Worm (Caenorhabditis elegans): ENCODE results near the gene rpoa-12.

Gene rpoa-12

DNA sequence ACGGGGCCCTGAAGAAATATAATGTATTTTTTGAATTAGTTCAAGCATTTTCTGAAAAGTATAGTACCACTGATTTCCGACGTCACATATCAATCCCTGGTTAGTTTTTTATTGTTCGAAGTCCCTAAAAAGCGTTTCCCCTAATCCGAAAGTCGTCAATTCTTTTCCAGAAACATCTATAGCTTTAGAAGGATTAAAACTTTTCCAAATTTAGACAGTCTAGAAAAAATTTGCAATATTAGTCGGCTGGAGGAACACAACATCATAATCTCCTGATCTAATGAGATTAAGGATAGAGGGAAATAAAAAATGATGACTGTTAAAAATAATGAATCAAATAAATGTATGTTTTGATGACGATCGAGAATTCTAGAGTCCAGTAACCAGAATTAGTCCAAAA lies 45.1 kb downstream of the rpoa-12 start:
- TF ChIP-seq sma-9 (GFP tag; optimal IDR thresholded peaks at IDR 0.05) (no peak), sma-9 (tag; optimal IDR thresholded peaks at IDR 0.05) (no peak), lin-11 (tag; optimal IDR thresholded peaks at IDR 0.05) (no peak), ztf-11 (tag; optimal IDR thresholded peaks at IDR 0.05) (no peak), crh-2 (tag; optimal IDR thresholded peaks at IDR 0.05) (no peak), lin-13 (GFP tag; optimal IDR thresholded peaks at IDR 0.05) (no peak), lsy-2 (tag; optimal IDR thresholded peaks at IDR 0.05) (no peak), nhr-12 (tag; optimal IDR thresholded peaks at IDR 0.05) (no peak), ztf-4 (tag; optimal IDR thresholded peaks at IDR 0.05) (no peak), nhr-77 (tag; optimal IDR thresholded peaks at IDR 0.05) (no peak), nhr-10 (tag; optimal IDR thresholded peaks at IDR 0.05) (no peak), ama-1 (optimal IDR thresholded peaks at IDR 0.05) (no peak)

DNA sequence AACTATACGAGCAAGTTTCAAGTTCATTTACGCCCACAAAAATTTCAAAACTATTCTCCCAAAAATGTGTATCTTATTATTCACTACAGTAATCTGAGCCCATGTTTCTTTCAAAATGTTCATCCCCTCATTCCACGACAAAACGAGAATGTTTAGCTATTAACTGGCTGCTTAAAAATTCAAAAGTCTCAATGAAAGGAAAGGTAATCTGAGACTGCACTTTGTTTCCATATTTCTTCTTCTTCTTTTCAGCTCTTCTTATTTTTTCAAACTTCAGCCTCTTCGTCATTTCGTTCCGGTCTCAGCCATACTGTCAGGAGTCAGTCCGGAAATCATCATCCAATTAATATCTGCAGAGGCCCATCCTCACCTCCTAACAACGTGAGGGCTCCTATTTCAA lies 50.3 kb downstream of the rpoa-12 start, which contains the start of gene unc-39:
Gene unc-39 (plus strand): TSS at position 301 of the 400 bp plus-strand sequence.
- TF ChIP-seq unc-39 (tag; optimal IDR thresholded peaks at IDR 0.05): no peak
- TF ChIP-seq nhr-25 (tag; optimal IDR thresholded peaks at IDR 0.05): no peak
- TF ChIP-seq elt-1 (tag; optimal IDR thresholded peaks at IDR 0.05): no peak
- no peak for TF ChIP-seq dmd-4 (tag; optimal IDR thresholded peaks at IDR 0.05)
- no peak for TF ChIP-seq skn-1 (tag; optimal IDR thresholded peaks at IDR 0.05)
- TF ChIP-seq ceh-82 (tag; optimal IDR thresholded peaks at IDR 0.05): no peak
- TF ChIP-seq fos-1 (tag; optimal IDR thresholded peaks at IDR 0.05): no peak
- no peak for TF ChIP-seq ztf-1 (GFP tag; conservative IDR thresholded peaks at IDR 0.05)
- TF ChIP-seq nhr-10 (tag; optimal IDR thresholded peaks at IDR 0.05): no peak

All from whole organism, L2 larva.